Worm (Caenorhabditis elegans): Measurements from ENCODE around the gene K06H6.2.

ce11 chrV:600231-600630 is 14.7 kb downstream of the K06H6.2 start, which contains the start of gene nhr-251:
- TF ChIP-seq lin-39 (tag; optimal IDR thresholded peaks at IDR 0.05) = no peak
- no peak for TF ChIP-seq elt-3 (tag; optimal IDR thresholded peaks at IDR 0.05)
